Worm (Caenorhabditis elegans) whole organism, L3 larva: Measurements from ENCODE around the gene T07F12.4.

ENCODE experiments used
- ZK546.5 ChIP-seq: sonication (generic microtip); optimal IDR thresholded peaks from 2 replicates; lab custom pipeline; 2017; ENCODE audit warnings: missing biosample characterization, missing genetic modification characterization
- ama-1 ChIP-seq: fragments of 150-350 bp; optimal IDR thresholded peaks from 2 replicates; lab custom pipeline; 2018
- ceh-16 ChIP-seq: sonication (generic microtip); optimal IDR thresholded peaks from 2 replicates; lab custom pipeline; 2017; ENCODE audit warnings: missing biosample characterization, missing genetic modification characterization
- ceh-28 ChIP-seq: fragments of 150-350 bp; optimal IDR thresholded peaks from 2 replicates; lab custom pipeline; 2014; ENCODE audit warnings: missing biosample characterization, missing genetic modification reagents, missing genetic modification characterization
- ceh-82 ChIP-seq: fragments of 150-350 bp; optimal IDR thresholded peaks from 2 replicates; lab custom pipeline; 2014; ENCODE audit warnings: missing biosample characterization, missing genetic modification characterization
- daf-12 ChIP-seq: fragments of 150-350 bp; optimal IDR thresholded peaks from 2 replicates; lab custom pipeline; 2014; ENCODE audit warnings: missing biosample characterization, missing genetic modification reagents, missing genetic modification characterization
- egl-5 ChIP-seq: fragments of 150-350 bp; optimal IDR thresholded peaks from 2 replicates; lab custom pipeline; 2017; ENCODE audit warnings: missing biosample characterization, missing genetic modification reagents, missing genetic modification characterization, inconsistent platforms
- elt-1 ChIP-seq: fragments of 150-350 bp; optimal IDR thresholded peaks from 2 replicates; lab custom pipeline; 2014; ENCODE audit warnings: missing biosample characterization, missing genetic modification characterization
- elt-2 ChIP-seq: sonication (generic microtip); optimal IDR thresholded peaks from 2 replicates; lab custom pipeline; 2016; ENCODE audit warnings: missing genetic modification reagents, mild to moderate bottlenecking, missing genetic modification characterization, missing compliant biosample characterization
- elt-3 ChIP-seq, 3 experiments: fragments of 150-350 bp in 1 of 3; sonication (generic microtip) in 2 of 3; optimal IDR thresholded peaks; 2 replicates in 2 of 3; 4 replicates in 1 of 3; lab custom pipeline; 2014 to 2017; ENCODE audit warnings: missing biosample characterization in 3 of 3, missing genetic modification characterization in 3 of 3
- eor-1 ChIP-seq, 2 experiments: fragments of 150-350 bp; optimal IDR thresholded peaks; 2 replicates each; lab custom pipeline; 2014 to 2018; ENCODE audit warnings: missing biosample characterization in 2 of 2, missing genetic modification characterization in 2 of 2
- fkh-10 ChIP-seq: sonication (generic microtip); optimal IDR thresholded peaks from 2 replicates; lab custom pipeline; 2017; ENCODE audit warnings: missing biosample characterization, missing genetic modification reagents, missing genetic modification characterization
- hmg-11 ChIP-seq: sonication (generic microtip); optimal IDR thresholded peaks from 2 replicates; lab custom pipeline; 2016; ENCODE audit warnings: missing genetic modification characterization, missing compliant biosample characterization
- lin-15B ChIP-seq: fragments of 150-350 bp; optimal IDR thresholded peaks from 2 replicates; lab custom pipeline; 2014; ENCODE audit warnings: missing biosample characterization, missing genetic modification characterization
- lsy-12 ChIP-seq: sonication (generic microtip); optimal IDR thresholded peaks from 2 replicates; lab custom pipeline; 2016; ENCODE audit warnings: mild to moderate bottlenecking, missing genetic modification characterization, missing compliant biosample characterization
- mdl-1 ChIP-seq: fragments of 150-350 bp; optimal IDR thresholded peaks from 2 replicates; lab custom pipeline; 2014; ENCODE audit warnings: missing biosample characterization, missing genetic modification characterization
- mml-1 ChIP-seq: fragments of 150-350 bp; sonication (generic microtip); optimal IDR thresholded peaks from 3 replicates; lab custom pipeline; 2014; ENCODE audit warnings: missing biosample characterization, missing genetic modification characterization
- nfya-1 ChIP-seq: sonication (generic microtip); optimal IDR thresholded peaks from 2 replicates; lab custom pipeline; 2017; ENCODE audit warnings: missing genetic modification characterization, mild to moderate bottlenecking, missing compliant biosample characterization, antibody characterized with exemption, moderate library complexity; ENCODE audit not compliant: insufficient read depth
- nhr-11 ChIP-seq: fragments of 150-350 bp; optimal IDR thresholded peaks from 2 replicates; lab custom pipeline; 2014; ENCODE audit warnings: missing biosample characterization, missing genetic modification characterization
- nhr-23 ChIP-seq: fragments of 150-350 bp; optimal IDR thresholded peaks from 2 replicates; lab custom pipeline; 2014; ENCODE audit warnings: missing biosample characterization, missing genetic modification reagents, missing genetic modification characterization
- nhr-237 ChIP-seq: fragments of 150-350 bp; optimal IDR thresholded peaks from 2 replicates; lab custom pipeline; 2014; ENCODE audit warnings: missing biosample characterization, missing genetic modification characterization
- nhr-25 ChIP-seq: sonication (generic microtip); optimal IDR thresholded peaks from 2 replicates; lab custom pipeline; 2017; ENCODE audit warnings: missing biosample characterization, missing genetic modification characterization
- nhr-28 ChIP-seq: fragments of 150-350 bp; optimal IDR thresholded peaks from 2 replicates; lab custom pipeline; 2014; ENCODE audit warnings: missing biosample characterization, missing genetic modification characterization
- nhr-43 ChIP-seq: sonication (generic microtip); optimal IDR thresholded peaks from 2 replicates; lab custom pipeline; 2016; ENCODE audit warnings: mild to moderate bottlenecking, missing genetic modification characterization, missing compliant biosample characterization; ENCODE audit not compliant: poor library complexity, severe bottlenecking
- pha-4 ChIP-seq: fragments of 150-350 bp; optimal IDR thresholded peaks from 2 replicates; lab custom pipeline; 2014; ENCODE audit warnings: missing biosample characterization, missing genetic modification reagents, missing genetic modification characterization
- pqm-1 ChIP-seq: fragments of 150-350 bp; optimal IDR thresholded peaks from 2 replicates; lab custom pipeline; 2017; ENCODE audit warnings: missing biosample characterization, missing genetic modification characterization, inconsistent platforms
- sea-2 ChIP-seq: fragments of 150-350 bp; sonication (generic microtip); optimal IDR thresholded peaks from 4 replicates; lab custom pipeline; 2014; ENCODE audit warnings: missing biosample characterization, missing genetic modification reagents, missing genetic modification characterization
- skn-1 ChIP-seq: fragments of 150-350 bp; optimal IDR thresholded peaks from 2 replicates; lab custom pipeline; 2014; ENCODE audit warnings: missing biosample characterization, missing genetic modification characterization
- snpc-4 ChIP-seq: fragments of 150-350 bp; optimal IDR thresholded peaks from 2 replicates; lab custom pipeline; 2014; ENCODE audit warnings: missing biosample characterization, missing genetic modification characterization
- tbx-2 ChIP-seq: sonication (generic microtip); optimal IDR thresholded peaks from 2 replicates; lab custom pipeline; 2016; ENCODE audit warnings: mild to moderate bottlenecking, missing genetic modification characterization, missing compliant biosample characterization
- unc-39 ChIP-seq: sonication (generic microtip); optimal IDR thresholded peaks from 4 replicates; lab custom pipeline; 2017; ENCODE audit warnings: missing biosample characterization, missing genetic modification characterization
- zag-1 ChIP-seq: fragments of 150-350 bp; optimal IDR thresholded peaks from 2 replicates; lab custom pipeline; 2014; ENCODE audit warnings: missing biosample characterization, missing genetic modification characterization
- ztf-4 ChIP-seq: fragments of 150-350 bp; optimal IDR thresholded peaks from 2 replicates; lab custom pipeline; 2014; ENCODE audit warnings: missing biosample characterization, missing genetic modification characterization

Gene T07F12.4

ce11 chrX:4929657-4930056, 29.0 kb upstream of the T07F12.4 start, which contains the start of gene mct-4:
TSS of gene mct-4 (minus strand) at chrX:4929757.
- no peak for TF ChIP-seq sea-2 (GFP tag; lab: Kevin White, UChicago)
- TF ChIP-seq unc-39, result no peak

ce11 chrX:4928118-4928517, 27.5 kb upstream of the T07F12.4 start:
- TF ChIP-seq ceh-16 (tag; lab: Kevin White, UChicago), result no peak
- no peak for TF ChIP-seq unc-39
- no peak for TF ChIP-seq lsy-12 (tag; lab: Kevin White, UChicago)
- TF ChIP-seq elt-2, result peak; percentile 73
- no peak for TF ChIP-seq fkh-10 (GFP tag; lab: Kevin White, UChicago)
- TF ChIP-seq tbx-2, result no peak
- no peak for TF ChIP-seq egl-5 (tag; lab: Kevin White, UChicago)
- TF ChIP-seq pqm-1, result peak; percentile 35
- TF ChIP-seq mdl-1 (tag; lab: Kevin White, UChicago), result no peak
- TF ChIP-seq lin-15B (tag; lab: Kevin White, UChicago), result no peak
- TF ChIP-seq daf-12, result no peak
- TF ChIP-seq nhr-25, result no peak
- no peak for TF ChIP-seq nhr-237
- TF ChIP-seq nhr-11, result no peak

ce11 chrX:4920942-4921540, 20.4 kb upstream of the T07F12.4 start, which contains the start of gene K05B2.4:
TSS of gene K05B2.4 (minus strand) at chrX:4920992.
- no peak for TF ChIP-seq fkh-10 (GFP tag; lab: Kevin White, UChicago)
- no peak for TF ChIP-seq pqm-1
- no peak for TF ChIP-seq nhr-25

- TF ChIP-seq lsy-12 (tag; lab: Kevin White, UChicago) (no peak), elt-2 (no peak), zag-1 (no peak)
Measured at ce11 chrX:4915879-4916278, 15.3 kb upstream of the T07F12.4 start, which contains the start of gene ifa-4. TSS of gene ifa-4 (minus strand) at chrX:4915979.

ce11 chrX:4914464-4914863, 13.8 kb upstream of the T07F12.4 start:
- TF ChIP-seq elt-2 (no peak), ceh-28 (tag; lab: Kevin White, UChicago) (no peak), nhr-25 (no peak), hmg-11 (tag; lab: Kevin White, UChicago) (no peak), lin-15B (tag; lab: Kevin White, UChicago) (no peak), ztf-4 (tag; lab: Kevin White, UChicago) (no peak), unc-39 (no peak), ama-1 (lab: Kevin White, UChicago) (no peak), ZK546.5 (tag; lab: Kevin White, UChicago) (no peak), elt-1 (tag; lab: Kevin White, UChicago) (no peak), pqm-1 (no peak), ceh-82 (no peak), pha-4 (tag; lab: Kevin White, UChicago) (no peak), mml-1 (tag; lab: Kevin White, UChicago) (no peak)

- TF ChIP-seq snpc-4 (tag; lab: Kevin White, UChicago) (no peak), unc-39 (no peak), zag-1 (no peak), mdl-1 (tag; lab: Kevin White, UChicago) (no peak), nfya-1 (tag; lab: Kevin White, UChicago) (no peak), elt-3 (tag; optimal IDR thresholded peaks at IDR 0.05; lab: Kevin White, UChicago) (no peak), skn-1 (tag; lab: Kevin White, UChicago) (no peak), nhr-23 (no peak), nhr-237 (no peak), eor-1 (tag; optimal IDR thresholded peaks at IDR 0.05; lab: Kevin White, UChicago) (no peak), nhr-25 (no peak), mml-1 (tag; lab: Kevin White, UChicago) (no peak), lsy-12 (tag; lab: Kevin White, UChicago) (no peak), nhr-43 (no peak), ceh-82 (no peak), nhr-28 (tag; lab: Kevin White, UChicago) (no peak)
Measured at ce11 chrX:4911287-4911876, 10.8 kb upstream of the T07F12.4 start.
